Fruit fly (Drosophila melanogaster) whole organism, embryonic: ENCODE results near the gene CG9021.

Experiments used
- Ada2b ChIP-seq: fragments of 200-800 bp; sonication (Bioruptor generic); IDR thresholded peaks from 2 replicates; pipeline ENCODE4 v1.3.6; 2022; ENCODE audit warnings: missing biosample characterization, missing genetic modification characterization
- Asciz ChIP-seq: fragments of 200-800 bp; sonication (Bioruptor generic); optimal IDR thresholded peaks from 2 replicates; lab custom pipeline; 2017; ENCODE audit warnings: missing biosample characterization, mild to moderate bottlenecking, missing genetic modification characterization, missing genetic modification reagents
- Bgb ChIP-seq: fragments of 200-800 bp; sonication (Bioruptor generic); IDR thresholded peaks from 2 replicates; pipeline ENCODE4 v1.3.6; 2022; ENCODE audit warnings: missing biosample characterization, missing genetic modification characterization; ENCODE audit not compliant: partially characterized antibody
- CG10565 ChIP-seq: fragments of 200-800 bp; sonication (Bioruptor generic); optimal IDR thresholded peaks from 3 replicates; lab custom pipeline; 2016; ENCODE audit warnings: missing biosample characterization, mild to moderate bottlenecking, missing genetic modification characterization
- CG10959 ChIP-seq: fragments of 200-800 bp; sonication (Bioruptor generic); IDR thresholded peaks from 2 replicates; pipeline ENCODE4 v1.3.6; 2022; ENCODE audit warnings: missing biosample characterization, missing genetic modification characterization
- CG11085 ChIP-seq: fragments of 200-800 bp; sonication (Bioruptor generic); IDR thresholded peaks from 2 replicates; pipeline ENCODE4 v1.3.6; 2022; ENCODE audit warnings: missing biosample characterization, missing genetic modification characterization
- CG11093 ChIP-seq: fragments of 200-800 bp; sonication (Bioruptor generic); IDR thresholded peaks from 3 replicates; pipeline ENCODE4 v1.3.6; 2022; ENCODE audit warnings: missing biosample characterization, missing genetic modification characterization
- CG11456 ChIP-seq: fragments of 200-800 bp; sonication (Bioruptor generic); IDR thresholded peaks from 3 replicates; pipeline ENCODE4 v1.3.6; 2022; ENCODE audit warnings: missing biosample characterization, missing genetic modification characterization
- CG11696 ChIP-seq: fragments of 200-800 bp; sonication (Bioruptor generic); IDR thresholded peaks from 2 replicates; pipeline ENCODE4 v1.3.6; 2022; ENCODE audit warnings: missing biosample characterization, missing genetic modification characterization
- CG12769 ChIP-seq: fragments of 200-800 bp; sonication (Bioruptor generic); optimal IDR thresholded peaks from 2 replicates; lab custom pipeline; 2019; ENCODE audit warnings: missing biosample characterization, mild to moderate bottlenecking, missing genetic modification characterization, moderate library complexity
- CG13424 ChIP-seq: fragments of 200-800 bp; sonication (Bioruptor generic); optimal IDR thresholded peaks from 2 replicates; lab custom pipeline; 2019; ENCODE audit warnings: missing biosample characterization, mild to moderate bottlenecking, missing genetic modification characterization, moderate library complexity
- CG13894 ChIP-seq: fragments of 200-800 bp; sonication (Bioruptor generic); optimal IDR thresholded peaks from 3 replicates; lab custom pipeline; 2018; ENCODE audit warnings: missing biosample characterization, mild to moderate bottlenecking, missing genetic modification characterization, moderate library complexity
- CG14667 ChIP-seq: fragments of 200-800 bp; sonication (Bioruptor generic); IDR thresholded peaks from 2 replicates; pipeline ENCODE4 v1.3.6; 2022; ENCODE audit warnings: missing biosample characterization, missing genetic modification characterization
- CG14710 ChIP-seq: fragments of 200-800 bp; sonication (Bioruptor generic); optimal IDR thresholded peaks from 3 replicates; lab custom pipeline; 2019; ENCODE audit warnings: missing biosample characterization, mild to moderate bottlenecking, missing genetic modification characterization, moderate library complexity
- CG31365 ChIP-seq: fragments of 200-800 bp; sonication (Bioruptor generic); optimal IDR thresholded peaks from 2 replicates; lab custom pipeline; 2018; ENCODE audit warnings: missing biosample characterization, mild to moderate bottlenecking, missing genetic modification characterization
- CG33557 ChIP-seq: fragments of 200-800 bp; sonication (Bioruptor generic); optimal IDR thresholded peaks from 2 replicates; lab custom pipeline; 2019; ENCODE audit warnings: missing biosample characterization, mild to moderate bottlenecking, missing genetic modification characterization, moderate library complexity
- CG42726 ChIP-seq: fragments of 200-800 bp; sonication (Bioruptor generic); IDR thresholded peaks from 2 replicates; pipeline ENCODE4 v1.3.6; 2022; ENCODE audit warnings: missing biosample characterization, missing genetic modification characterization; ENCODE audit not compliant: partially characterized antibody
- CHES-1-like ChIP-seq: fragments of 200-800 bp; sonication (Bioruptor generic); optimal IDR thresholded peaks from 2 replicates; lab custom pipeline; 2016; ENCODE audit warnings: missing biosample characterization, missing genetic modification characterization
- CrebB ChIP-seq: fragments of 200-800 bp; sonication (Bioruptor generic); optimal IDR thresholded peaks from 3 replicates; lab custom pipeline; 2018; ENCODE audit warnings: missing biosample characterization, mild to moderate bottlenecking, missing genetic modification characterization
- Dfd ChIP-seq, 2 experiments: fragments of >200 bp; optimal IDR thresholded peaks; 2 replicates each; lab custom pipeline; 2017; ENCODE audit warnings: missing biosample characterization in 2 of 2, missing genetic modification characterization in 2 of 2
- Dll ChIP-seq: fragments of 200-800 bp; sonication (Bioruptor generic); IDR thresholded peaks from 4 replicates; pipeline ENCODE4 v1.3.6; 2022; ENCODE audit warnings: missing biosample characterization, missing genetic modification characterization; ENCODE audit not compliant: partially characterized antibody
- Dp ChIP-seq: fragments of 200-800 bp; sonication (Bioruptor generic); optimal IDR thresholded peaks from 2 replicates; lab custom pipeline; 2018; ENCODE audit warnings: missing biosample characterization, mild to moderate bottlenecking, missing genetic modification characterization, moderate library complexity
- ERR ChIP-seq: fragments of 200-800 bp; sonication (Bioruptor generic); optimal IDR thresholded peaks from 2 replicates; lab custom pipeline; 2016; ENCODE audit warnings: missing biosample characterization, missing genetic modification characterization
- Eip74EF ChIP-seq, 2 experiments: fragments of 200-800 bp in 1 of 2; fragments of >200 bp in 1 of 2; sonication (Bioruptor generic) in 1 of 2; optimal IDR thresholded peaks; 2 replicates each; lab custom pipeline; 2017 to 2019; ENCODE audit warnings: missing biosample characterization in 2 of 2, missing genetic modification characterization in 2 of 2, mild to moderate bottlenecking in 1 of 2, moderate library complexity in 1 of 2
- HmgZ ChIP-seq: fragments of 200-800 bp; sonication (Bioruptor generic); optimal IDR thresholded peaks from 2 replicates; lab custom pipeline; 2018; ENCODE audit warnings: missing biosample characterization, mild to moderate bottlenecking, missing genetic modification characterization
- Hmr ChIP-seq: fragments of 200-800 bp; sonication (Bioruptor generic); optimal IDR thresholded peaks from 3 replicates; lab custom pipeline; 2017; ENCODE audit warnings: mild to moderate bottlenecking, missing biosample characterization, missing genetic modification reagents, missing genetic modification characterization
- MESR4 ChIP-seq: fragments of 200-800 bp; sonication (Bioruptor generic); optimal IDR thresholded peaks from 2 replicates; lab custom pipeline; 2018; ENCODE audit warnings: missing biosample characterization, mild to moderate bottlenecking, missing genetic modification characterization, moderate library complexity
- NK7.1 ChIP-seq: fragments of 200-800 bp; sonication (Bioruptor generic); optimal IDR thresholded peaks from 3 replicates; lab custom pipeline; 2016; ENCODE audit warnings: missing biosample characterization, missing genetic modification characterization
- NfI ChIP-seq: fragments of 200-800 bp; sonication (Bioruptor generic); optimal IDR thresholded peaks from 3 replicates; lab custom pipeline; 2018; ENCODE audit warnings: missing biosample characterization, mild to moderate bottlenecking, missing genetic modification characterization, moderate library complexity
- ab ChIP-seq: fragments of 200-800 bp; sonication (Bioruptor generic); optimal IDR thresholded peaks from 2 replicates; lab custom pipeline; 2016; ENCODE audit warnings: missing biosample characterization, missing genetic modification characterization
- croc ChIP-seq: fragments of 200-800 bp; sonication (Bioruptor generic); conservative IDR thresholded peaks from 3 replicates; pipeline ENCODE4 v1.3.6; 2022; ENCODE audit warnings: missing biosample characterization, missing genetic modification characterization
- dimm ChIP-seq: fragments of 200-800 bp; sonication (Bioruptor generic); IDR thresholded peaks from 2 replicates; pipeline ENCODE4 v1.3.6; 2022; ENCODE audit warnings: missing biosample characterization, missing genetic modification characterization
- fu2 ChIP-seq: fragments of 200-800 bp; sonication (Bioruptor generic); optimal IDR thresholded peaks from 2 replicates; lab custom pipeline; 2016; ENCODE audit warnings: missing biosample characterization, missing genetic modification characterization
- gfzf ChIP-seq: fragments of 200-800 bp; sonication (Bioruptor generic); optimal IDR thresholded peaks from 2 replicates; lab custom pipeline; 2016; ENCODE audit warnings: missing biosample characterization, mild to moderate bottlenecking, missing genetic modification characterization, moderate library complexity
- hth ChIP-seq: fragments of >200 bp; optimal IDR thresholded peaks from 2 replicates; lab custom pipeline; 2017; ENCODE audit warnings: inconsistent platforms
- ind ChIP-seq: fragments of 200-800 bp; sonication (Bioruptor generic); optimal IDR thresholded peaks from 3 replicates; lab custom pipeline; 2016; ENCODE audit warnings: missing biosample characterization, missing genetic modification characterization
- mirr ChIP-seq: fragments of 200-800 bp; sonication (Bioruptor generic); optimal IDR thresholded peaks from 3 replicates; lab custom pipeline; 2018; ENCODE audit warnings: missing biosample characterization, mild to moderate bottlenecking, missing genetic modification characterization
- nom ChIP-seq: fragments of 200-800 bp; sonication (Bioruptor generic); optimal IDR thresholded peaks from 2 replicates; lab custom pipeline; 2017; ENCODE audit warnings: missing biosample characterization, missing genetic modification characterization, mild to moderate bottlenecking, moderate library complexity, missing genetic modification reagents
- repo ChIP-seq: fragments of 200-800 bp; sonication (Bioruptor generic); optimal IDR thresholded peaks from 2 replicates; lab custom pipeline; 2016; ENCODE audit warnings: missing biosample characterization, missing genetic modification characterization
- salm ChIP-seq: fragments of 200-800 bp; sonication (Bioruptor generic); optimal IDR thresholded peaks from 2 replicates; lab custom pipeline; 2018; ENCODE audit warnings: missing biosample characterization, mild to moderate bottlenecking, missing genetic modification characterization
- seq ChIP-seq: fragments of 200-800 bp; sonication (Bioruptor generic); IDR thresholded peaks from 2 replicates; pipeline ENCODE4 v1.3.6; 2022; ENCODE audit warnings: missing biosample characterization, missing genetic modification characterization
- so ChIP-seq: fragments of 200-800 bp; sonication (Bioruptor generic); IDR thresholded peaks from 3 replicates; pipeline ENCODE4 v1.3.6; 2022; ENCODE audit warnings: missing biosample characterization, missing genetic modification characterization
- sob ChIP-seq: fragments of 200-800 bp; sonication (Bioruptor generic); IDR thresholded peaks from 2 replicates; pipeline ENCODE4 v1.3.6; 2022; ENCODE audit warnings: missing biosample characterization, missing genetic modification characterization
- tup ChIP-seq: fragments of 200-800 bp; sonication (Bioruptor generic); optimal IDR thresholded peaks from 2 replicates; lab custom pipeline; 2016; ENCODE audit warnings: missing biosample characterization, mild to moderate bottlenecking, missing genetic modification characterization, moderate library complexity
- wdn ChIP-seq: fragments of 200-800 bp; sonication (Bioruptor generic); IDR thresholded peaks from 2 replicates; pipeline ENCODE4 v1.3.6; 2022; ENCODE audit warnings: missing biosample characterization, missing genetic modification characterization
- zf30C ChIP-seq: fragments of 200-800 bp; sonication (Bioruptor generic); optimal IDR thresholded peaks from 3 replicates; lab custom pipeline; 2018; ENCODE audit warnings: missing biosample characterization, mild to moderate bottlenecking, missing genetic modification characterization

Gene CG9021

dm6 chr2L:5910189-5910588 lies 5.7 kb upstream of the CG9021 start, which contains the start of gene CG14000:
Gene CG14000 (minus strand): TSS chr2L:5910289.
- TF ChIP-seq CG42726 (GFP tag; lab: Robert Waterston, UW): no peak
- TF ChIP-seq CG11085: no peak
- no peak for TF ChIP-seq ab (GFP tag; lab: Kevin White, UChicago)
- TF ChIP-seq gfzf: no peak
- no peak for TF ChIP-seq CG10959 (GFP tag; lab: Robert Waterston, UW)
- TF ChIP-seq CG11093 (GFP tag; lab: Robert Waterston, UW): no peak
- TF ChIP-seq croc (GFP tag; lab: Robert Waterston, UW): no peak
- TF ChIP-seq CG11456 (GFP tag; lab: Robert Waterston, UW): no peak
- TF ChIP-seq CG11696 (GFP tag; lab: Robert Waterston, UW): no peak
- no peak for TF ChIP-seq hth (lab: Kevin White, UChicago)
- TF ChIP-seq Asciz (GFP tag; lab: Kevin White, UChicago): no peak
- TF ChIP-seq Eip74EF (GFP tag; optimal IDR thresholded peaks at IDR 0.05; lab: Kevin White, UChicago): no peak
- TF ChIP-seq CG14710 (tag; lab: Kevin White, UChicago): no peak
- no peak for TF ChIP-seq fu2
- TF ChIP-seq repo (GFP tag; lab: Kevin White, UChicago): no peak
- TF ChIP-seq NK7.1 (GFP tag; lab: Kevin White, UChicago): no peak
- TF ChIP-seq, all 482 proteins: peak for 0

dm6 chr2L:5906893-5907850 lies 2.7 kb upstream of the CG9021 start, which contains the start of gene bchs:
Gene bchs (plus strand): TSS chr2L:5907169.
- TF ChIP-seq so (GFP tag; lab: Robert Waterston, UW) (peak; percentile 86; the same call in 2 of the 3 replicates), Hmr (peak; percentile 97), CG14667 (GFP tag; lab: Robert Waterston, UW) (no peak), Dll (GFP tag; lab: Robert Waterston, UW) (peak; percentile 59; the same call in 1 of the 4 replicates), CHES-1-like (GFP tag; lab: Kevin White, UChicago) (peak; percentile 90), wdn (GFP tag; lab: Robert Waterston, UW) (peak; percentile 61; the same call in 1 of the 2 replicates), Dfd (GFP tag; optimal IDR thresholded peaks at IDR 0.05; lab: Kevin White, UChicago) (no peak), Dp (GFP tag; lab: Kevin White, UChicago) (peak; percentile 98), CG31365 (peak; percentile 89), CG10565 (peak; percentile 39), salm (tag; lab: Kevin White, UChicago) (peak; percentile 93), Ada2b (GFP tag; lab: Robert Waterston, UW) (peak; percentile 30; the same call in 1 of the 2 replicates), CG42726 (GFP tag; lab: Robert Waterston, UW) (no peak), HmgZ (tag; lab: Kevin White, UChicago) (peak; percentile 96), CG12769 (tag; lab: Kevin White, UChicago) (no peak), CG13894 (tag; lab: Kevin White, UChicago) (no peak), CrebB (peak; percentile 96), ab (GFP tag; lab: Kevin White, UChicago) (no peak), sob (GFP tag; lab: Robert Waterston, UW) (peak; percentile 84), dimm (GFP tag; lab: Robert Waterston, UW) (peak; percentile 33; the same call in 1 of the 2 replicates), CG13424 (tag; lab: Kevin White, UChicago) (peak; percentile 85), seq (peak; percentile 93), CG33557 (GFP tag; lab: Kevin White, UChicago) (peak; percentile 84), NfI (GFP tag; lab: Kevin White, UChicago) (peak; percentile 82), nom (no peak), ind (peak; percentile 3), zf30C (GFP tag; lab: Kevin White, UChicago) (peak; percentile 41), ERR (GFP tag; lab: Kevin White, UChicago) (peak; percentile 75), Bgb (GFP tag; lab: Robert Waterston, UW) (no peak; the same call in none of the 2 replicates), MESR4 (GFP tag; lab: Kevin White, UChicago) (peak; percentile 52), tup (GFP tag; lab: Kevin White, UChicago) (peak; percentile 73), mirr (GFP tag; lab: Kevin White, UChicago) (peak; percentile 96)
